Fruit fly (Drosophila melanogaster): ENCODE data around the gene CG15579.

DNA sequence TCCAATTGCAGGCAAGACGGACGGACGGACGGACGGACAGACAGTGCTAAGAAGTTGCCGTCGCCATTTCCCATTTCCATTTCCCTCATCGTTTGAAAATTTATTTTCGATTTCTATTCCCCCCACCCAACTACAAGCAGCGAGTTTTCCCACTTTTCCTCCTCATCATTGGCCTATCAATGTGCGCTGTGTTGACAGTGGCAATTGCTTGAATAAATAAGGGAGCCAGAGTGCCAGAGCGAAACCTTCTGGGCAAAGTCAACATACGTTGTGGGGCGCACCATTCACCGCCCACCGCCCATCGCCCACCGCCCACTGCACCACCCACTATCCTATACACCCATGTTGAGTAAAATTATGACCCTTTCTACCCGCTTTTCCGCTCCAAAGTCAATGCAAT, 5.6 kb downstream of the CG15579 start:
- no peak for TF ChIP-seq pzg (GFP tag; optimal IDR thresholded peaks at IDR 0.05)
- TF ChIP-seq Hmx (GFP tag; optimal IDR thresholded peaks at IDR 0.05), result no peak
- no peak for TF ChIP-seq insv (GFP tag; optimal IDR thresholded peaks at IDR 0.05)
- no peak for TF ChIP-seq C15 (GFP tag; IDR thresholded peaks at IDR 0.05)
- no peak for TF ChIP-seq Dbx (GFP tag; IDR thresholded peaks at IDR 0.05)
- no peak for TF ChIP-seq pum (GFP tag; optimal IDR thresholded peaks at IDR 0.05)
- no peak for TF ChIP-seq pan (optimal IDR thresholded peaks at IDR 0.05)
- TF ChIP-seq pan (GFP tag; optimal IDR thresholded peaks at IDR 0.05 in 1 of 2, IDR thresholded peaks at IDR 0.05 in 1 of 2), result no peak
- TF ChIP-seq CG4730 (GFP tag; IDR thresholded peaks at IDR 0.05), result no peak
- no peak for TF ChIP-seq Pdp1 (GFP tag; optimal IDR thresholded peaks at IDR 0.05)
- TF ChIP-seq CG7357 (GFP tag; IDR thresholded peaks at IDR 0.05), result no peak

Measured in whole organism, embryonic.